Worm (Caenorhabditis elegans) whole organism, L2 larva: Measurements from ENCODE around the gene cya-2.

Source experiments
- C34F6.9 ChIP-seq: fragments of 150-350 bp; optimal IDR thresholded peaks from 2 replicates; lab custom pipeline; 2014; ENCODE audit warnings: missing biosample characterization, missing genetic modification characterization
- F13H6.1 ChIP-seq: sonication (generic microtip); optimal IDR thresholded peaks from 2 replicates; lab custom pipeline; 2016; ENCODE audit warnings: missing genetic modification characterization, missing compliant biosample characterization
- R02D3.7 ChIP-seq: fragments of 150-350 bp; optimal IDR thresholded peaks from 2 replicates; lab custom pipeline; 2014; ENCODE audit warnings: missing biosample characterization, missing genetic modification characterization
- Y55F3AM.14 ChIP-seq: fragments of 200-800 bp; sonication (Bioruptor generic); optimal IDR thresholded peaks from 2 replicates; lab custom pipeline; 2018; ENCODE audit warnings: mild to moderate bottlenecking, missing genetic modification characterization, missing compliant biosample characterization
- ZK546.5 ChIP-seq: sonication (generic microtip); optimal IDR thresholded peaks from 2 replicates; lab custom pipeline; 2017; ENCODE audit warnings: missing biosample characterization, missing genetic modification characterization
- aly-2 ChIP-seq: fragments of 150-350 bp; optimal IDR thresholded peaks from 2 replicates; lab custom pipeline; 2014; ENCODE audit warnings: missing biosample characterization, missing genetic modification characterization
- blmp-1 ChIP-seq: sonication (generic microtip); optimal IDR thresholded peaks from 2 replicates; lab custom pipeline; 2017; ENCODE audit warnings: missing genetic modification characterization, mild to moderate bottlenecking, missing compliant biosample characterization, antibody characterized with exemption, moderate library complexity; ENCODE audit not compliant: insufficient read depth
- ceh-16 ChIP-seq: fragments of 150-350 bp; optimal IDR thresholded peaks from 2 replicates; lab custom pipeline; 2014; ENCODE audit warnings: missing biosample characterization, missing genetic modification characterization
- ceh-82 ChIP-seq: fragments of 150-350 bp; optimal IDR thresholded peaks from 2 replicates; lab custom pipeline; 2014; ENCODE audit warnings: missing biosample characterization, missing genetic modification characterization
- crh-2 ChIP-seq: sonication (generic microtip); optimal IDR thresholded peaks from 2 replicates; lab custom pipeline; 2017; ENCODE audit warnings: missing biosample characterization, missing genetic modification characterization
- dmd-4 ChIP-seq: sonication (generic microtip); optimal IDR thresholded peaks from 2 replicates; lab custom pipeline; 2017; ENCODE audit warnings: missing biosample characterization, missing genetic modification characterization
- egl-27 ChIP-seq: sonication (generic microtip); optimal IDR thresholded peaks from 3 replicates; lab custom pipeline; 2017; ENCODE audit warnings: missing biosample characterization, missing genetic modification reagents, missing genetic modification characterization
- elt-1 ChIP-seq: fragments of 150-350 bp; optimal IDR thresholded peaks from 2 replicates; lab custom pipeline; 2014; ENCODE audit warnings: missing biosample characterization, missing genetic modification characterization
- elt-3 ChIP-seq: sonication (generic microtip); optimal IDR thresholded peaks from 2 replicates; lab custom pipeline; 2017; ENCODE audit warnings: missing biosample characterization, missing genetic modification characterization
- fos-1 ChIP-seq: fragments of 150-350 bp; optimal IDR thresholded peaks from 2 replicates; lab custom pipeline; 2014; ENCODE audit warnings: missing biosample characterization, missing genetic modification characterization
- gmeb-1 ChIP-seq: fragments of 150-350 bp; optimal IDR thresholded peaks from 2 replicates; lab custom pipeline; 2014; ENCODE audit warnings: missing biosample characterization, missing genetic modification characterization
- lin-13 ChIP-seq: fragments of 150-350 bp; optimal IDR thresholded peaks from 2 replicates; lab custom pipeline; 2014; ENCODE audit warnings: missing biosample characterization, missing genetic modification reagents, missing genetic modification characterization
- lin-39 ChIP-seq: fragments of 150-350 bp; optimal IDR thresholded peaks from 2 replicates; lab custom pipeline; 2014; ENCODE audit warnings: missing biosample characterization, missing genetic modification reagents, missing genetic modification characterization
- mab-5 ChIP-seq: fragments of 150-350 bp; optimal IDR thresholded peaks from 2 replicates; lab custom pipeline; 2014; ENCODE audit warnings: missing biosample characterization, missing genetic modification characterization
- mbf-1 ChIP-seq: sonication (generic microtip); optimal IDR thresholded peaks from 2 replicates; lab custom pipeline; 2017; ENCODE audit warnings: missing biosample characterization, missing genetic modification characterization
- mdl-1 ChIP-seq, 2 experiments: fragments of 150-350 bp in 1 of 2; sonication (generic microtip) in 1 of 2; optimal IDR thresholded peaks; 2 replicates each; lab custom pipeline; 2017; ENCODE audit warnings: missing biosample characterization in 2 of 2, missing genetic modification characterization in 2 of 2
- nhr-10 ChIP-seq: sonication (generic microtip); optimal IDR thresholded peaks from 2 replicates; lab custom pipeline; 2017; ENCODE audit warnings: missing biosample characterization, missing genetic modification characterization
- nhr-11 ChIP-seq: fragments of 150-350 bp; optimal IDR thresholded peaks from 2 replicates; lab custom pipeline; 2014; ENCODE audit warnings: missing biosample characterization, missing genetic modification characterization
- nhr-12 ChIP-seq: fragments of 150-350 bp; optimal IDR thresholded peaks from 2 replicates; lab custom pipeline; 2014; ENCODE audit warnings: missing biosample characterization, missing genetic modification characterization
- nhr-129 ChIP-seq: fragments of 150-350 bp; optimal IDR thresholded peaks from 2 replicates; lab custom pipeline; 2014; ENCODE audit warnings: missing biosample characterization, missing genetic modification characterization
- nhr-21 ChIP-seq: fragments of 150-350 bp; optimal IDR thresholded peaks from 2 replicates; lab custom pipeline; 2014; ENCODE audit warnings: missing biosample characterization, missing genetic modification characterization
- nhr-6 ChIP-seq: fragments of 150-350 bp; optimal IDR thresholded peaks from 2 replicates; lab custom pipeline; 2014; ENCODE audit warnings: missing biosample characterization, missing genetic modification characterization
- nhr-77 ChIP-seq: fragments of 150-350 bp; optimal IDR thresholded peaks from 2 replicates; lab custom pipeline; 2014; ENCODE audit warnings: missing biosample characterization, missing genetic modification characterization
- peb-1 ChIP-seq: fragments of 150-350 bp; optimal IDR thresholded peaks from 2 replicates; lab custom pipeline; 2014; ENCODE audit warnings: missing biosample characterization, missing genetic modification characterization
- sem-4 ChIP-seq: fragments of 150-350 bp; optimal IDR thresholded peaks from 2 replicates; lab custom pipeline; 2014; ENCODE audit warnings: missing biosample characterization, missing genetic modification reagents, missing genetic modification characterization
- skn-1 ChIP-seq: sonication (generic microtip); optimal IDR thresholded peaks from 2 replicates; lab custom pipeline; 2017; ENCODE audit warnings: missing biosample characterization, missing genetic modification characterization
- sma-9 ChIP-seq, 2 experiments: fragments of 150-350 bp in 1 of 2; sonication (generic microtip) in 1 of 2; optimal IDR thresholded peaks; 2 replicates each; lab custom pipeline; 2014 to 2016; ENCODE audit warnings: missing genetic modification characterization in 2 of 2, mild to moderate bottlenecking in 1 of 2, missing biosample characterization in 1 of 2, missing compliant biosample characterization in 1 of 2, missing genetic modification reagents in 1 of 2, moderate library complexity in 1 of 2
- unc-55 ChIP-seq: fragments of 150-350 bp; sonication (generic microtip); optimal IDR thresholded peaks from 3 replicates; lab custom pipeline; 2014; ENCODE audit warnings: missing biosample characterization, missing genetic modification reagents, missing genetic modification characterization
- unc-62 ChIP-seq: fragments of 150-350 bp; optimal IDR thresholded peaks from 2 replicates; lab custom pipeline; 2014; ENCODE audit warnings: missing biosample characterization, missing genetic modification reagents, missing genetic modification characterization
- zag-1 ChIP-seq: fragments of 150-350 bp; optimal IDR thresholded peaks from 2 replicates; lab custom pipeline; 2014; ENCODE audit warnings: missing biosample characterization, missing genetic modification characterization
- ztf-4 ChIP-seq: fragments of 150-350 bp; optimal IDR thresholded peaks from 2 replicates; lab custom pipeline; 2014; ENCODE audit warnings: missing biosample characterization, missing genetic modification characterization

Gene cya-2

ce11 chrII:1996237-1996636, 27.2 kb downstream of the cya-2 start, which contains the start of gene math-20:
math-20 (plus strand) TSS chrII:1996537.
- no peak for TF ChIP-seq nhr-129 (tag; lab: Kevin White, UChicago)
- no peak for TF ChIP-seq fos-1 (tag; lab: Kevin White, UChicago)

ce11 chrII:1995744-1996143, 27.7 kb downstream of the cya-2 start:
- TF ChIP-seq Y55F3AM.14 (GFP tag; lab: Kevin White, UChicago) (no peak), gmeb-1 (tag; lab: Kevin White, UChicago) (peak; percentile 6), fos-1 (tag; lab: Kevin White, UChicago) (peak; percentile 89)
- TF ChIP-seq, all 48 proteins: peak for 2

- TF ChIP-seq peb-1 (tag; lab: Kevin White, UChicago), result no peak
- TF ChIP-seq lin-39 (tag; lab: Kevin White, UChicago), result no peak
- no peak for TF ChIP-seq ztf-4 (tag; lab: Kevin White, UChicago)
- no peak for TF ChIP-seq nhr-12 (tag; lab: Kevin White, UChicago)
- no peak for TF ChIP-seq dmd-4 (tag; lab: Kevin White, UChicago)
- TF ChIP-seq blmp-1, result no peak
- no peak for TF ChIP-seq sma-9 (GFP tag; optimal IDR thresholded peaks at IDR 0.05; lab: Kevin White, UChicago)
- TF ChIP-seq sma-9 (tag; optimal IDR thresholded peaks at IDR 0.05; lab: Kevin White, UChicago), result no peak
- TF ChIP-seq nhr-129 (tag; lab: Kevin White, UChicago), result no peak
- no peak for TF ChIP-seq aly-2 (tag; lab: Kevin White, UChicago)
- no peak for TF ChIP-seq sem-4 (tag; lab: Kevin White, UChicago)
- no peak for TF ChIP-seq ceh-82 (tag; lab: Kevin White, UChicago)
- TF ChIP-seq F13H6.1 (tag; lab: Kevin White, UChicago), result no peak
- TF ChIP-seq lin-13, result no peak
- no peak for TF ChIP-seq nhr-10 (tag; lab: Kevin White, UChicago)
- no peak for TF ChIP-seq nhr-11
- TF ChIP-seq nhr-6 (tag; lab: Kevin White, UChicago), result no peak
- TF ChIP-seq nhr-77 (tag; lab: Kevin White, UChicago), result no peak
- TF ChIP-seq gmeb-1 (tag; lab: Kevin White, UChicago), result no peak
- no peak for TF ChIP-seq ceh-16 (tag; lab: Kevin White, UChicago)
Measured at ce11 chrII:1993738-1994137, 29.7 kb downstream of the cya-2 start, which contains the start of gene math-21. math-21 (plus strand) TSS chrII:1994038.

- no peak for TF ChIP-seq ZK546.5 (tag; lab: Kevin White, UChicago)
- TF ChIP-seq R02D3.7 (tag; lab: Kevin White, UChicago), result no peak
- TF ChIP-seq elt-1 (tag; lab: Kevin White, UChicago), result no peak
- no peak for TF ChIP-seq lin-39 (tag; lab: Kevin White, UChicago)
- no peak for TF ChIP-seq ztf-4 (tag; lab: Kevin White, UChicago)
- TF ChIP-seq mab-5, result no peak
- TF ChIP-seq nhr-129 (tag; lab: Kevin White, UChicago), result no peak
- TF ChIP-seq nhr-21, result no peak
- TF ChIP-seq unc-62 (GFP tag; lab: Kevin White, UChicago), result no peak
- TF ChIP-seq skn-1 (tag; lab: Kevin White, UChicago), result no peak
- TF ChIP-seq zag-1 (tag; lab: Kevin White, UChicago), result no peak
Measured at ce11 chrII:1989010-1989409, 34.4 kb downstream of the cya-2 start, which contains the start of gene math-44. math-44 (plus strand) TSS chrII:1989310.

ce11 chrII:1986979-1987378, 36.4 kb downstream of the cya-2 start, which contains the start of gene Y16E11A.4:
Y16E11A.4 (plus strand) TSS chrII:1987279.
- TF ChIP-seq elt-3 (tag; lab: Kevin White, UChicago) (no peak), ZK546.5 (tag; lab: Kevin White, UChicago) (no peak), aly-2 (tag; lab: Kevin White, UChicago) (no peak), nhr-10 (tag; lab: Kevin White, UChicago) (no peak), F13H6.1 (tag; lab: Kevin White, UChicago) (no peak), mdl-1 (tag; optimal IDR thresholded peaks at IDR 0.05; lab: Kevin White, UChicago) (no peak), dmd-4 (tag; lab: Kevin White, UChicago) (no peak), nhr-12 (tag; lab: Kevin White, UChicago) (no peak), crh-2 (no peak), mab-5 (no peak), egl-27 (no peak), unc-55 (GFP tag; lab: Kevin White, UChicago) (no peak), C34F6.9 (tag; lab: Kevin White, UChicago) (no peak), mbf-1 (no peak), zag-1 (tag; lab: Kevin White, UChicago) (no peak), Y55F3AM.14 (GFP tag; lab: Kevin White, UChicago) (no peak), nhr-21 (no peak), skn-1 (tag; lab: Kevin White, UChicago) (no peak), ceh-82 (tag; lab: Kevin White, UChicago) (no peak)
